Worm (Caenorhabditis elegans): Measurements from ENCODE around the gene fbxa-7.
"Not testable (repeated sequence)": the region's sequence is repeated elsewhere in the genome, so short reads cannot be mapped to it uniquely, and the experiment has no call there.

DNA sequence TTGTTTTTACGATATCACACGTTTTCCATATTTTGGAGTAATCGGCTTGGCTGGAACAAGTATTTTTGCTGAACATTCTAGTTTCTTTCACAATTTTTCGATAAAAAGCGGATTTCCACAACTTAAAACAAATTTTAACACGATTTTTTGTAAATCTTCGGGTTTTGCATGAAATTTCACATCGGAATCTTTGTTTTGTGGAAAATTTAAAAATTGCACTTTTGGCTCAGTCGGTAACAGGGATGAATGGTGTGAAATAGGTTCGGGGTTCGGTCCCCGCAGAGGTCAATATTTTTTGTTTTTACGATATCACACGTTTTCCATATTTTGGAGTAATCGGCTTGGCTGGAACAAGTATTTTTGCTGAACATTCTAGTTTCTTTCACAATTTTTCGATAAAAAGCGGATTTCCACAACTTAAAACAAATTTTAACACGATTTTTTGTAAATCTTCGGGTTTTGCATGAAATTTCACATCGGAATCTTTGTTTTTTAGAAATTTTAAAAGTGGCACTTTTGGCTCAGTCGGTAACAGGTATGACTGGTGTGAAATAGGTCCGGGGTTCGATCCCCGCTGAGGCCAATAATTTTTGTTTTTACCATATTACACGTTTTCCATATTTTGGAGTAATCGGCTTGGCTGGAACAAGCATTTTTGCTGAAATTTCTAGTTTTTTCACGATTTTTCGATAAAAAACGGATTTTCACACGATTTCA is 39.1 kb upstream of the fbxa-7 start:
- TF ChIP-seq xnd-1 (tag; optimal IDR thresholded peaks at IDR 0.05); ceh-40 (GFP tag; IDR thresholded peaks at IDR 0.05); efl-1 (GFP tag; optimal IDR thresholded peaks at IDR 0.05); Y53F4B.3 (GFP tag; IDR thresholded peaks at IDR 0.05); attf-5 (GFP tag; optimal IDR thresholded peaks at IDR 0.05); pha-4 (tag; optimal IDR thresholded peaks at IDR 0.05); tbx-9 (tag; optimal IDR thresholded peaks at IDR 0.05; ENCODE audit: borderline replicate concordance); egl-44 (GFP tag; IDR thresholded peaks at IDR 0.05); F49E8.2 (tag; optimal IDR thresholded peaks at IDR 0.05; ENCODE audit: insufficient read depth): not testable (repeated sequence)
